Fruit fly (Drosophila melanogaster) whole organism, embryonic: Measurements from ENCODE around the gene LIMK1.

Source experiments
- Ada2b ChIP-seq: fragments of 200-800 bp; sonication (Bioruptor generic); IDR thresholded peaks from 2 replicates; pipeline ENCODE4 v1.3.6; 2022; ENCODE audit warnings: missing biosample characterization, missing genetic modification characterization
- CG10366 ChIP-seq: fragments of 200-800 bp; sonication (Bioruptor generic); IDR thresholded peaks from 2 replicates; pipeline ENCODE4 v1.3.6; 2022; ENCODE audit warnings: missing biosample characterization, missing genetic modification characterization
- CG11085 ChIP-seq: fragments of 200-800 bp; sonication (Bioruptor generic); IDR thresholded peaks from 2 replicates; pipeline ENCODE4 v1.3.6; 2022; ENCODE audit warnings: missing biosample characterization, missing genetic modification characterization
- CG15073 ChIP-seq: fragments of 200-800 bp; sonication (Bioruptor generic); optimal IDR thresholded peaks from 2 replicates; lab custom pipeline; 2016; ENCODE audit warnings: missing biosample characterization, missing genetic modification characterization
- CG15479 ChIP-seq: fragments of 200-800 bp; sonication (Bioruptor generic); optimal IDR thresholded peaks from 3 replicates; lab custom pipeline; 2019; ENCODE audit warnings: missing biosample characterization, mild to moderate bottlenecking, missing genetic modification characterization, moderate library complexity
- CG1647 ChIP-seq: fragments of 200-800 bp; sonication (Bioruptor generic); optimal IDR thresholded peaks from 3 replicates; lab custom pipeline; 2016; ENCODE audit warnings: missing biosample characterization, missing genetic modification characterization
- CG16779 ChIP-seq: fragments of 200-800 bp; sonication (Bioruptor generic); IDR thresholded peaks from 2 replicates; pipeline ENCODE4 v1.3.6; 2022; ENCODE audit warnings: missing biosample characterization, missing genetic modification characterization
- CG16815 ChIP-seq: fragments of 200-800 bp; sonication (Bioruptor generic); optimal IDR thresholded peaks from 3 replicates; lab custom pipeline; 2017; ENCODE audit warnings: missing biosample characterization, mild to moderate bottlenecking, missing genetic modification characterization
- CG17186 ChIP-seq: fragments of 200-800 bp; sonication (Bioruptor generic); optimal IDR thresholded peaks from 3 replicates; lab custom pipeline; 2017; ENCODE audit warnings: missing biosample characterization, missing genetic modification reagents, missing genetic modification characterization
- CG17385 ChIP-seq: fragments of 200-800 bp; sonication (Bioruptor generic); optimal IDR thresholded peaks from 3 replicates; lab custom pipeline; 2018; ENCODE audit warnings: missing biosample characterization, mild to moderate bottlenecking, missing genetic modification characterization
- CG18011 ChIP-seq: fragments of 200-800 bp; sonication (Bioruptor generic); optimal IDR thresholded peaks from 2 replicates; lab custom pipeline; 2017; ENCODE audit warnings: missing biosample characterization, missing genetic modification characterization, mild to moderate bottlenecking, moderate library complexity, missing genotype
- CG1832 ChIP-seq: fragments of 200-800 bp; sonication (Bioruptor generic); optimal IDR thresholded peaks from 2 replicates; lab custom pipeline; 2017; ENCODE audit warnings: missing biosample characterization, mild to moderate bottlenecking, missing genetic modification characterization, inconsistent platforms
- CG18476 ChIP-seq: fragments of 200-800 bp; sonication (Bioruptor generic); optimal IDR thresholded peaks from 2 replicates; lab custom pipeline; 2016; ENCODE audit warnings: missing biosample characterization, mild to moderate bottlenecking, missing genetic modification characterization
- CG2889 ChIP-seq: fragments of 200-800 bp; sonication (Bioruptor generic); IDR thresholded peaks from 3 replicates; pipeline ENCODE4 v1.3.6; 2022; ENCODE audit warnings: missing biosample characterization, missing genetic modification characterization
- CG3281 ChIP-seq: fragments of 200-800 bp; sonication (Bioruptor generic); optimal IDR thresholded peaks from 3 replicates; lab custom pipeline; 2017; ENCODE audit warnings: missing biosample characterization, mild to moderate bottlenecking, missing genetic modification characterization
- CG34224 ChIP-seq: fragments of 200-800 bp; sonication (Bioruptor generic); IDR thresholded peaks from 3 replicates; pipeline ENCODE4 v1.3.6; 2022; ENCODE audit warnings: missing biosample characterization, missing genetic modification characterization; ENCODE audit not compliant: partially characterized antibody
- CG34376 ChIP-seq: fragments of 200-800 bp; sonication (Bioruptor generic); optimal IDR thresholded peaks from 2 replicates; lab custom pipeline; 2018; ENCODE audit warnings: missing biosample characterization, mild to moderate bottlenecking, missing genetic modification characterization
- CG3847 ChIP-seq: fragments of 200-800 bp; sonication (Bioruptor generic); IDR thresholded peaks from 2 replicates; pipeline ENCODE4 v1.3.6; 2022; ENCODE audit warnings: missing biosample characterization, missing genetic modification characterization
- CG4360 ChIP-seq: fragments of 200-800 bp; sonication (Bioruptor generic); IDR thresholded peaks from 2 replicates; pipeline ENCODE4 v1.3.6; 2022; ENCODE audit warnings: missing biosample characterization, missing genetic modification characterization
- CG9797 ChIP-seq: fragments of 200-800 bp; sonication (Bioruptor generic); optimal IDR thresholded peaks from 3 replicates; lab custom pipeline; 2018; ENCODE audit warnings: missing biosample characterization, mild to moderate bottlenecking, missing genetic modification characterization
- Dll ChIP-seq: fragments of 200-800 bp; sonication (Bioruptor generic); IDR thresholded peaks from 4 replicates; pipeline ENCODE4 v1.3.6; 2022; ENCODE audit warnings: missing biosample characterization, missing genetic modification characterization; ENCODE audit not compliant: partially characterized antibody
- Drgx ChIP-seq: fragments of 200-800 bp; sonication (Bioruptor generic); IDR thresholded peaks from 2 replicates; pipeline ENCODE4 v1.3.6; 2022; ENCODE audit warnings: missing biosample characterization, missing genetic modification characterization
- HLH54F ChIP-seq: fragments of 200-800 bp; sonication (Bioruptor generic); optimal IDR thresholded peaks from 3 replicates; lab custom pipeline; 2016; ENCODE audit warnings: missing biosample characterization, missing genetic modification characterization
- Hr51 ChIP-seq, 2 experiments: fragments of 200-800 bp; sonication (Bioruptor generic); optimal IDR thresholded peaks; 2 replicates in 1 of 2; 3 replicates in 1 of 2; lab custom pipeline; 2016 to 2018; ENCODE audit warnings: missing biosample characterization in 2 of 2, missing genetic modification characterization in 2 of 2, mild to moderate bottlenecking in 1 of 2, moderate library complexity in 1 of 2
- Kr ChIP-seq: fragments of 200-800 bp; sonication (Bioruptor generic); optimal IDR thresholded peaks from 2 replicates; lab custom pipeline; 2017; ENCODE audit warnings: missing biosample characterization, mild to moderate bottlenecking, missing genetic modification characterization
- Rfx ChIP-seq: fragments of 200-800 bp; sonication (Bioruptor generic); IDR thresholded peaks from 2 replicates; pipeline ENCODE4 v1.3.6; 2022; ENCODE audit warnings: missing biosample characterization, missing genetic modification characterization
- Trl ChIP-seq, 3 experiments: fragments of >200 bp in 2 of 3; fragments of 200-800 bp in 1 of 3; sonication (Bioruptor generic) in 1 of 3; optimal IDR thresholded peaks; 2 replicates in 1 of 3; 3 replicates in 2 of 3; lab custom pipeline; 2016 to 2017; ENCODE audit warnings: missing biosample characterization in 1 of 3, missing genetic modification characterization in 1 of 3
- ab ChIP-seq: fragments of 200-800 bp; sonication (Bioruptor generic); optimal IDR thresholded peaks from 2 replicates; lab custom pipeline; 2016; ENCODE audit warnings: missing biosample characterization, missing genetic modification characterization
- ash1 ChIP-seq: fragments of 200-800 bp; sonication (Bioruptor generic); optimal IDR thresholded peaks from 2 replicates; lab custom pipeline; 2018; ENCODE audit warnings: missing biosample characterization, mild to moderate bottlenecking, missing genetic modification characterization
- cg ChIP-seq: fragments of 200-800 bp; sonication (Bioruptor generic); optimal IDR thresholded peaks from 3 replicates; lab custom pipeline; 2019; ENCODE audit warnings: missing biosample characterization, mild to moderate bottlenecking, missing genetic modification characterization, moderate library complexity
- chinmo ChIP-seq: fragments of 200-800 bp; sonication (Bioruptor generic); IDR thresholded peaks from 4 replicates; pipeline ENCODE4 v1.3.6; 2022; ENCODE audit warnings: missing biosample characterization, missing genetic modification characterization; ENCODE audit not compliant: partially characterized antibody
- corto ChIP-seq: fragments of 200-800 bp; sonication (Bioruptor generic); optimal IDR thresholded peaks from 2 replicates; lab custom pipeline; 2016; ENCODE audit warnings: missing biosample characterization, mild to moderate bottlenecking, missing genetic modification characterization, moderate library complexity
- crc ChIP-seq: fragments of 200-800 bp; sonication (Bioruptor generic); optimal IDR thresholded peaks from 2 replicates; lab custom pipeline; 2016; ENCODE audit warnings: missing biosample characterization, missing genetic modification characterization
- esg ChIP-seq: fragments of 200-800 bp; sonication (Bioruptor generic); conservative IDR thresholded peaks from 2 replicates; pipeline ENCODE4 v1.3.6; 2022; ENCODE audit warnings: missing biosample characterization, missing genetic modification characterization
- ewg ChIP-seq: fragments of 200-800 bp; sonication (Bioruptor generic); optimal IDR thresholded peaks from 3 replicates; lab custom pipeline; 2017; ENCODE audit warnings: mild to moderate bottlenecking, missing biosample characterization, missing genetic modification reagents, missing genetic modification characterization
- ftz-f1 ChIP-seq: fragments of 200-800 bp; sonication (Bioruptor generic); optimal IDR thresholded peaks from 2 replicates; lab custom pipeline; 2016; ENCODE audit warnings: missing biosample characterization, missing genetic modification characterization
- insv ChIP-seq, 2 experiments: fragments of 200-800 bp; sonication (Bioruptor generic); optimal IDR thresholded peaks; 3 replicates each; lab custom pipeline; 2016 to 2018; ENCODE audit warnings: missing biosample characterization in 2 of 2, missing genetic modification characterization in 2 of 2
- jigr1 ChIP-seq: fragments of 200-800 bp; sonication (Bioruptor generic); IDR thresholded peaks from 3 replicates; pipeline ENCODE4 v1.3.6; 2022; ENCODE audit warnings: missing biosample characterization, missing genetic modification characterization
- ken ChIP-seq: fragments of 200-800 bp; sonication (Bioruptor generic); IDR thresholded peaks from 3 replicates; pipeline ENCODE4 v1.3.6; 2022; ENCODE audit warnings: missing biosample characterization, missing genetic modification characterization
- klu ChIP-seq: fragments of 200-800 bp; sonication (Bioruptor generic); IDR thresholded peaks from 2 replicates; pipeline ENCODE4 v1.3.6; 2022; ENCODE audit warnings: missing biosample characterization, missing genetic modification characterization
- lbe ChIP-seq: fragments of 200-800 bp; sonication (Bioruptor generic); optimal IDR thresholded peaks from 2 replicates; lab custom pipeline; 2016; ENCODE audit warnings: missing biosample characterization, mild to moderate bottlenecking, missing genetic modification characterization
- pros ChIP-seq: fragments of 200-800 bp; sonication (Bioruptor generic); optimal IDR thresholded peaks from 3 replicates; lab custom pipeline; 2019; ENCODE audit warnings: missing biosample characterization, mild to moderate bottlenecking, missing genetic modification characterization, moderate library complexity
- psq ChIP-seq: fragments of 200-800 bp; sonication (Bioruptor generic); optimal IDR thresholded peaks from 2 replicates; lab custom pipeline; 2017; ENCODE audit warnings: missing biosample characterization, missing genetic modification characterization
- sna ChIP-seq: fragments of 200-800 bp; sonication (Bioruptor generic); IDR thresholded peaks from 2 replicates; pipeline ENCODE4 v1.3.6; 2022; ENCODE audit warnings: missing biosample characterization, missing genetic modification characterization; ENCODE audit not compliant: partially characterized antibody
- sqz ChIP-seq: fragments of 200-800 bp; sonication (Bioruptor generic); optimal IDR thresholded peaks from 3 replicates; lab custom pipeline; 2018; ENCODE audit warnings: missing biosample characterization, mild to moderate bottlenecking, missing genetic modification characterization
- trem ChIP-seq: fragments of 200-800 bp; optimal IDR thresholded peaks from 3 replicates; lab custom pipeline; 2019; ENCODE audit warnings: missing biosample characterization, mild to moderate bottlenecking, missing genetic modification characterization, moderate library complexity
- zen ChIP-seq: fragments of 200-800 bp; sonication (Bioruptor generic); optimal IDR thresholded peaks from 3 replicates; lab custom pipeline; 2018; ENCODE audit warnings: missing biosample characterization, mild to moderate bottlenecking, missing genetic modification characterization, moderate library complexity

LIMK1 gene

dm6 chrX:12580498-12581304 is 11.3 kb downstream of the LIMK1 start (continued):
- TF ChIP-seq CG34376 (GFP tag; lab: Kevin White, UChicago) (peak; percentile 18), ab (GFP tag; lab: Kevin White, UChicago) (no peak)

- TF ChIP-seq sqz = peak; percentile 71
- no peak for TF ChIP-seq CG17186
- TF ChIP-seq CG1647 (GFP tag; lab: Kevin White, UChicago) = no peak
- peak in 1 of 2 experiments; percentile 26 for TF ChIP-seq Trl (optimal IDR thresholded peaks at IDR 0.05; lab: Kevin White, UChicago)
- no peak for TF ChIP-seq Trl (GFP tag; optimal IDR thresholded peaks at IDR 0.05; lab: Kevin White, UChicago)
- no peak for TF ChIP-seq klu (GFP tag; lab: Robert Waterston, UW)
- peak; percentile 85; the same call in 3 of the 4 replicates for TF ChIP-seq chinmo (GFP tag; lab: Robert Waterston, UW)
- peak; percentile 83 for TF ChIP-seq cg (GFP tag; lab: Kevin White, UChicago)
- TF ChIP-seq CG18476 (GFP tag; lab: Kevin White, UChicago) = no peak
- TF ChIP-seq corto (GFP tag; lab: Kevin White, UChicago) = peak; percentile 13
- TF ChIP-seq zen (tag; lab: Kevin White, UChicago) = no peak
- TF ChIP-seq ewg (GFP tag; lab: Kevin White, UChicago) = peak; percentile 55
- 0 out of 2 replicates have a peak, but pooled peaks have one; percentile 20 for TF ChIP-seq sna (GFP tag; lab: Robert Waterston, UW)
- peak; percentile 93 for TF ChIP-seq Kr (GFP tag; lab: Kevin White, UChicago)
- TF ChIP-seq CG11085 (GFP tag; lab: Robert Waterston, UW) = no peak
- TF ChIP-seq Dll (GFP tag; lab: Robert Waterston, UW) = no peak
- peak; percentile 41 for TF ChIP-seq lbe (GFP tag; lab: Kevin White, UChicago)
- no peak for TF ChIP-seq Ada2b
- no peak for TF ChIP-seq CG17385
- TF ChIP-seq CG15073 (GFP tag; lab: Kevin White, UChicago) = no peak
- TF ChIP-seq Hr51 (GFP tag; optimal IDR thresholded peaks at IDR 0.05; lab: Kevin White, UChicago) = no peak
- TF ChIP-seq trem (tag; lab: Kevin White, UChicago) = peak; percentile 30
- TF ChIP-seq Rfx (GFP tag; lab: Robert Waterston, UW) = no peak
- no peak for TF ChIP-seq CG18011
- peak; percentile 80 for TF ChIP-seq CG15479 (GFP tag; lab: Kevin White, UChicago)
- no peak for TF ChIP-seq CG16779 (GFP tag; lab: Robert Waterston, UW)
- no peak for TF ChIP-seq CG3847
- TF ChIP-seq CG9797 (GFP tag; lab: Kevin White, UChicago) = no peak
- no peak for TF ChIP-seq ftz-f1 (GFP tag; lab: Kevin White, UChicago)
- TF ChIP-seq CG1832 = peak; percentile 53
- TF ChIP-seq HLH54F (GFP tag; lab: Kevin White, UChicago) = no peak
- peak; percentile 40 for TF ChIP-seq pros (GFP tag; lab: Kevin White, UChicago)
- no peak for TF ChIP-seq jigr1 (GFP tag; lab: Robert Waterston, UW)
Measured at dm6 chrX:12580040-12580497, 11.9 kb downstream of the LIMK1 start.

DNA sequence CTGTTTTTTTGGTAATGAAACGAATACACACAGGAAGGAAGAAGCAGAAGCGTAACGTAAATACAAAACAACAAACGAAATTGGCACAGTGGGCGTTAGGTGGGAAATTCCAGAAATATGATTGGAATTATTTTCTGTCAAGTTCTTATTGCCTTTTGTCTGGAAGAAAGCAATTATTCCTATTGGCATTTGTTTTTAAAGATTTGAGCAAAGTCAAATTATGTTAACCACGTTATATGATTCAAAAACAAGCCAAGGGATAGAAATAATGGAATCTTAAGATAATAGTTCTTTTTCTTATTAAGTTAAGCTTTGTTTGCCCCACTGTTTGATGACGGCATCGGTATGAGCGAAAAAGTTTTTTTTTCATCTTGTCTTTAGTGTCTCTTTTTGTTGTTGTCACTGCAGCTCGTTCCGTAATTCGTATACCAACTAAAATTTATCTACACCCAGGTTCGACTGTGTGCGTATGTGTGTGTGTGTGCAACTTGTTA is 12.4 kb downstream of the LIMK1 start:
- no peak; the same call in 2 of the 3 replicates for TF ChIP-seq CG34224 (GFP tag; lab: Robert Waterston, UW)
- TF ChIP-seq insv (GFP tag; optimal IDR thresholded peaks at IDR 0.05; lab: Kevin White, UChicago) = peak; percentile 42 to 72
- peak; percentile 88 for TF ChIP-seq CG2889 (GFP tag; lab: Robert Waterston, UW)
- peak; percentile 95 for TF ChIP-seq esg (GFP tag; lab: Robert Waterston, UW)
- peak; percentile 43; the same call in 1 of the 2 replicates for TF ChIP-seq CG4360
- peak; percentile 88 for TF ChIP-seq CG10366 (GFP tag; lab: Robert Waterston, UW)
- TF ChIP-seq CG16815 (GFP tag; lab: Kevin White, UChicago) = peak; percentile 88
- TF ChIP-seq ash1 = peak; percentile 31
- TF ChIP-seq ken = peak; percentile 87
- TF ChIP-seq CG3281 = peak; percentile 98
- peak; percentile 49 for TF ChIP-seq psq (GFP tag; lab: Kevin White, UChicago)
- TF ChIP-seq Drgx (GFP tag; lab: Robert Waterston, UW) = peak; percentile 96
- peak; percentile 90 for TF ChIP-seq crc (GFP tag; lab: Kevin White, UChicago)
